Worm (Caenorhabditis elegans) whole organism, mixed stage, embryonic: Measurements from ENCODE around the gene str-83.

ENCODE experiments used
- bed-3 ChIP-seq: fragments of 200-800 bp; sonication (Bioruptor generic); optimal IDR thresholded peaks from 3 replicates; lab custom pipeline; 2018; ENCODE audit warnings: mild to moderate bottlenecking, missing genetic modification characterization, moderate library complexity, missing compliant biosample characterization
- blmp-1 ChIP-seq: fragments of 150-350 bp; optimal IDR thresholded peaks from 2 replicates; lab custom pipeline; 2014; ENCODE audit warnings: missing biosample characterization, missing genetic modification characterization
- ceh-39 ChIP-seq: fragments of 150-350 bp; optimal IDR thresholded peaks from 2 replicates; lab custom pipeline; 2014; ENCODE audit warnings: missing biosample characterization, missing genetic modification characterization
- ceh-43 ChIP-seq: fragments of 200-800 bp; sonication (Bioruptor generic); optimal IDR thresholded peaks from 2 replicates; lab custom pipeline; 2018; ENCODE audit warnings: mild to moderate bottlenecking, missing genetic modification characterization, moderate library complexity, missing compliant biosample characterization
- ceh-83 ChIP-seq: fragments of 200-800 bp; sonication (Bioruptor generic); optimal IDR thresholded peaks from 2 replicates; lab custom pipeline; 2018; ENCODE audit warnings: mild to moderate bottlenecking, missing genetic modification characterization, missing compliant biosample characterization
- cnd-1 ChIP-seq: fragments of 200-800 bp; sonication (Bioruptor generic); optimal IDR thresholded peaks from 2 replicates; lab custom pipeline; 2018; ENCODE audit warnings: mild to moderate bottlenecking, missing genetic modification characterization, missing compliant biosample characterization
- drap-1 ChIP-seq: fragments of 200-800 bp; sonication (Bioruptor generic); optimal IDR thresholded peaks from 3 replicates; lab custom pipeline; 2018; ENCODE audit warnings: mild to moderate bottlenecking, missing genetic modification characterization, missing compliant biosample characterization
- elt-1 ChIP-seq: sonication (generic microtip); optimal IDR thresholded peaks from 2 replicates; lab custom pipeline; 2017; ENCODE audit warnings: missing genetic modification characterization, mild to moderate bottlenecking, missing compliant biosample characterization, antibody characterized with exemption, moderate library complexity, borderline replicate concordance; ENCODE audit not compliant: insufficient read depth
- elt-3 ChIP-seq: fragments of 150-350 bp; optimal IDR thresholded peaks from 2 replicates; lab custom pipeline; 2014; ENCODE audit warnings: missing biosample characterization, missing genetic modification characterization
- flh-1 ChIP-seq: fragments of 200-800 bp; sonication (Bioruptor generic); optimal IDR thresholded peaks from 2 replicates; lab custom pipeline; 2018; ENCODE audit warnings: mild to moderate bottlenecking, missing genetic modification characterization, moderate library complexity, missing compliant biosample characterization
- ham-2 ChIP-seq: fragments of 200-800 bp; sonication (Bioruptor generic); optimal IDR thresholded peaks from 2 replicates; lab custom pipeline; 2018; ENCODE audit warnings: mild to moderate bottlenecking, missing genetic modification characterization, missing compliant biosample characterization
- hlh-1 ChIP-seq: fragments of 150-350 bp; optimal IDR thresholded peaks from 2 replicates; lab custom pipeline; 2014; ENCODE audit warnings: missing biosample characterization, missing genetic modification reagents, missing genetic modification characterization
- lin-13 ChIP-seq: fragments of 150-350 bp; optimal IDR thresholded peaks from 2 replicates; lab custom pipeline; 2014; ENCODE audit warnings: missing biosample characterization, missing genetic modification characterization
- lin-32 ChIP-seq: fragments of 200-800 bp; sonication (Bioruptor generic); optimal IDR thresholded peaks from 2 replicates; lab custom pipeline; 2018; ENCODE audit warnings: mild to moderate bottlenecking, missing genetic modification characterization, missing compliant biosample characterization
- lsy-2 ChIP-seq: fragments of 150-350 bp; optimal IDR thresholded peaks from 2 replicates; lab custom pipeline; 2014; ENCODE audit warnings: missing biosample characterization, missing genetic modification characterization
- mab-5 ChIP-seq: fragments of 150-350 bp; optimal IDR thresholded peaks from 2 replicates; lab custom pipeline; 2014; ENCODE audit warnings: missing biosample characterization, missing genetic modification characterization
- mep-1 ChIP-seq: fragments of 150-350 bp; optimal IDR thresholded peaks from 2 replicates; lab custom pipeline; 2017; ENCODE audit warnings: missing biosample characterization, missing genetic modification reagents, missing genetic modification characterization, inconsistent platforms
- mls-2 ChIP-seq: sonication (generic microtip); optimal IDR thresholded peaks from 2 replicates; lab custom pipeline; 2016; ENCODE audit warnings: mild to moderate bottlenecking, missing genetic modification characterization, moderate library complexity, missing compliant biosample characterization
- nhr-12 ChIP-seq: fragments of 150-350 bp; optimal IDR thresholded peaks from 2 replicates; lab custom pipeline; 2014; ENCODE audit warnings: missing biosample characterization, missing genetic modification characterization
- nhr-2 ChIP-seq: fragments of 150-350 bp; optimal IDR thresholded peaks from 2 replicates; lab custom pipeline; 2014; ENCODE audit warnings: missing biosample characterization, missing genetic modification characterization
- nhr-237 ChIP-seq: fragments of 150-350 bp; optimal IDR thresholded peaks from 2 replicates; lab custom pipeline; 2014; ENCODE audit warnings: missing biosample characterization, missing genetic modification characterization
- nhr-28 ChIP-seq: fragments of 150-350 bp; optimal IDR thresholded peaks from 2 replicates; lab custom pipeline; 2014; ENCODE audit warnings: missing biosample characterization, missing genetic modification characterization
- nhr-76 ChIP-seq: sonication (generic microtip); optimal IDR thresholded peaks from 2 replicates; lab custom pipeline; 2017; ENCODE audit warnings: missing biosample characterization, missing genetic modification characterization
- pha-4 ChIP-seq: fragments of 150-350 bp; optimal IDR thresholded peaks from 2 replicates; lab custom pipeline; 2018; ENCODE audit warnings: missing biosample characterization, missing genetic modification reagents, missing genetic modification characterization
- sem-2 ChIP-seq: fragments of 200-800 bp; sonication (Bioruptor generic); optimal IDR thresholded peaks from 2 replicates; lab custom pipeline; 2018; ENCODE audit warnings: mild to moderate bottlenecking, missing genetic modification characterization, missing compliant biosample characterization
- snpc-4 ChIP-seq: fragments of 150-350 bp; optimal IDR thresholded peaks from 2 replicates; lab custom pipeline; 2014; ENCODE audit warnings: missing biosample characterization, missing genetic modification characterization
- tbx-8 ChIP-seq: fragments of 200-800 bp; sonication (Bioruptor generic); optimal IDR thresholded peaks from 2 replicates; lab custom pipeline; 2018; ENCODE audit warnings: mild to moderate bottlenecking, missing genetic modification characterization, moderate library complexity, missing compliant biosample characterization
- unc-120 ChIP-seq: sonication (generic microtip); optimal IDR thresholded peaks from 2 replicates; lab custom pipeline; 2017; ENCODE audit warnings: missing genetic modification characterization, missing compliant biosample characterization; ENCODE audit not compliant: poor library complexity, severe bottlenecking
- unc-39 ChIP-seq: fragments of 150-350 bp; optimal IDR thresholded peaks from 2 replicates; lab custom pipeline; 2014; ENCODE audit warnings: missing biosample characterization, missing genetic modification characterization
- unc-62 ChIP-seq: fragments of 150-350 bp; optimal IDR thresholded peaks from 2 replicates; lab custom pipeline; 2014; ENCODE audit warnings: missing biosample characterization, missing genetic modification reagents, missing genetic modification characterization
- zip-8 ChIP-seq: fragments of 150-350 bp; optimal IDR thresholded peaks from 2 replicates; lab custom pipeline; 2014; ENCODE audit warnings: missing biosample characterization, missing genetic modification characterization
- ztf-11 ChIP-seq: fragments of 150-350 bp; optimal IDR thresholded peaks from 2 replicates; lab custom pipeline; 2014; ENCODE audit warnings: missing biosample characterization, missing genetic modification characterization

str-83 gene

ce11 chrV:3976964-3977363 lies at the start of gene str-83:
Gene str-83, plus strand, starts transcription at chrV:3977264.
- TF ChIP-seq ceh-83 (GFP tag; lab: Kevin White, UChicago): no peak
- TF ChIP-seq ham-2: no peak
- TF ChIP-seq lin-13 (tag; lab: Kevin White, UChicago): no peak
- no peak for TF ChIP-seq unc-120 (tag; lab: Kevin White, UChicago)
- no peak for TF ChIP-seq mab-5
- no peak for TF ChIP-seq nhr-2 (tag; lab: Kevin White, UChicago)
- TF ChIP-seq snpc-4: no peak
- no peak for TF ChIP-seq blmp-1
- TF ChIP-seq drap-1: no peak
- TF ChIP-seq mep-1 (tag; lab: Kevin White, UChicago): no peak
- no peak for TF ChIP-seq unc-39
- no peak for TF ChIP-seq lin-32 (GFP tag; lab: Kevin White, UChicago)
- no peak for TF ChIP-seq unc-62 (GFP tag; lab: Kevin White, UChicago)
- no peak for TF ChIP-seq nhr-28 (tag; lab: Kevin White, UChicago)
- no peak for TF ChIP-seq nhr-237 (tag; lab: Kevin White, UChicago)
- TF ChIP-seq cnd-1 (tag; lab: Kevin White, UChicago): no peak
- TF ChIP-seq nhr-76 (tag; lab: Kevin White, UChicago): no peak
- TF ChIP-seq ztf-11 (tag; lab: Kevin White, UChicago): no peak
- TF ChIP-seq, all 35 proteins: peak for 0

ce11 chrV:3927522-3927921 lies 49.5 kb upstream of the str-83 start:
- no peak for TF ChIP-seq snpc-4
- no peak for TF ChIP-seq pha-4 (tag; lab: Kevin White, UChicago)
- TF ChIP-seq elt-3 (tag; lab: Kevin White, UChicago): no peak
- TF ChIP-seq nhr-28 (tag; lab: Kevin White, UChicago): no peak
- no peak for TF ChIP-seq nhr-76 (tag; lab: Kevin White, UChicago)
- TF ChIP-seq zip-8 (tag; lab: Kevin White, UChicago): no peak
- no peak for TF ChIP-seq elt-1 (tag; lab: Kevin White, UChicago)
- TF ChIP-seq mls-2 (tag; lab: Kevin White, UChicago): no peak
- no peak for TF ChIP-seq lin-13 (tag; lab: Kevin White, UChicago)
- no peak for TF ChIP-seq drap-1
- no peak for TF ChIP-seq hlh-1
- no peak for TF ChIP-seq nhr-2 (tag; lab: Kevin White, UChicago)
- no peak for TF ChIP-seq bed-3 (GFP tag; lab: Kevin White, UChicago)
- TF ChIP-seq ztf-11 (tag; lab: Kevin White, UChicago): no peak
- no peak for TF ChIP-seq tbx-8

ce11 chrV:3929099-3929498 lies 48.0 kb upstream of the str-83 start, which contains the start of gene srx-64:
Gene srx-64, plus strand, starts transcription at chrV:3929399.
- TF ChIP-seq mab-5 (no peak), lin-13 (tag; lab: Kevin White, UChicago) (no peak), lin-32 (GFP tag; lab: Kevin White, UChicago) (no peak), elt-1 (tag; lab: Kevin White, UChicago) (no peak), unc-39 (no peak), zip-8 (tag; lab: Kevin White, UChicago) (no peak), tbx-8 (no peak), mep-1 (tag; lab: Kevin White, UChicago) (no peak), flh-1 (GFP tag; lab: Kevin White, UChicago) (no peak), lsy-2 (tag; lab: Kevin White, UChicago) (no peak), ceh-43 (GFP tag; lab: Kevin White, UChicago) (no peak), sem-2 (GFP tag; lab: Kevin White, UChicago) (no peak), cnd-1 (tag; lab: Kevin White, UChicago) (no peak), blmp-1 (no peak), mls-2 (tag; lab: Kevin White, UChicago) (no peak), nhr-12 (tag; lab: Kevin White, UChicago) (no peak), elt-3 (tag; lab: Kevin White, UChicago) (no peak), ceh-39 (no peak), hlh-1 (no peak), snpc-4 (no peak)

- no peak for TF ChIP-seq nhr-237 (tag; lab: Kevin White, UChicago)
Observed at ce11 chrV:3931326-3931725, 45.7 kb upstream of the str-83 start, which contains the start of gene srx-63. Gene srx-63, plus strand, starts transcription at chrV:3931626.
